Worm (Caenorhabditis elegans) whole organism, L1 larva: ENCODE measurements around the gene dmd-10.
A peak's percentile ranks its signal among the peaks of the same experiment; 100 is the strongest.

ENCODE experiments used
- C04F5.9 ChIP-seq: sonication (generic microtip); optimal IDR thresholded peaks from 2 replicates; lab custom pipeline; 2016; ENCODE audit warnings: missing genetic modification characterization, missing compliant biosample characterization
- C16A3.4 ChIP-seq: fragments of 150-350 bp; optimal IDR thresholded peaks from 2 replicates; lab custom pipeline; 2014; ENCODE audit warnings: missing biosample characterization, missing genetic modification characterization
- F16B12.6 ChIP-seq: fragments of 150-350 bp; optimal IDR thresholded peaks from 2 replicates; lab custom pipeline; 2014; ENCODE audit warnings: missing biosample characterization, missing genetic modification characterization
- aha-1 ChIP-seq: fragments of 150-350 bp; optimal IDR thresholded peaks from 2 replicates; lab custom pipeline; 2014; ENCODE audit warnings: missing biosample characterization, missing genetic modification characterization
- alr-1 ChIP-seq: fragments of 200-800 bp; sonication (Bioruptor generic); optimal IDR thresholded peaks from 2 replicates; lab custom pipeline; 2018; ENCODE audit warnings: borderline replicate concordance, mild to moderate bottlenecking, missing genetic modification characterization, missing compliant biosample characterization
- ama-1 ChIP-seq: fragments of 150-350 bp; optimal IDR thresholded peaks from 2 replicates; lab custom pipeline; 2014
- blmp-1 ChIP-seq: fragments of 150-350 bp; optimal IDR thresholded peaks from 2 replicates; lab custom pipeline; 2014; ENCODE audit warnings: missing biosample characterization, missing genetic modification characterization
- ceh-88 ChIP-seq: fragments of 200-800 bp; sonication (Bioruptor generic); IDR thresholded peaks from 2 replicates; pipeline ENCODE4 v1.3.6; 2022; ENCODE audit warnings: missing genetic modification characterization, missing compliant biosample characterization
- ceh-90 ChIP-seq: sonication (generic microtip); optimal IDR thresholded peaks from 2 replicates; lab custom pipeline; 2016; ENCODE audit warnings: missing genetic modification characterization, missing compliant biosample characterization
- ces-1 ChIP-seq: fragments of 150-350 bp; optimal IDR thresholded peaks from 2 replicates; lab custom pipeline; 2014; ENCODE audit warnings: missing biosample characterization, missing genetic modification reagents, missing genetic modification characterization
- efl-3 ChIP-seq: fragments of 200-800 bp; sonication (Bioruptor generic); optimal IDR thresholded peaks from 2 replicates; lab custom pipeline; 2018; ENCODE audit warnings: mild to moderate bottlenecking, missing genetic modification characterization, missing compliant biosample characterization
- egl-13 ChIP-seq: sonication (generic microtip); optimal IDR thresholded peaks from 2 replicates; lab custom pipeline; 2016; ENCODE audit warnings: missing genotype, missing genetic modification reagents, missing genetic modification characterization, missing compliant biosample characterization
- egl-27 ChIP-seq, 2 experiments: fragments of 150-350 bp in 1 of 2; sonication (generic microtip); optimal IDR thresholded peaks; 3 replicates each; lab custom pipeline; 2017 to 2018; ENCODE audit warnings: missing biosample characterization in 2 of 2, missing genetic modification characterization in 2 of 2, missing genetic modification reagents in 2 of 2
- elt-2 ChIP-seq: sonication (generic microtip); optimal IDR thresholded peaks from 2 replicates; lab custom pipeline; 2016; ENCODE audit warnings: missing genetic modification characterization, mild to moderate bottlenecking, inconsistent platforms, missing compliant biosample characterization, missing genetic modification reagents
- elt-3 ChIP-seq, 6 experiments: fragments of 150-350 bp in 1 of 6; sonication (generic microtip); optimal IDR thresholded peaks; 2 replicates each; lab custom pipeline; 2017 to 2018; ENCODE audit warnings: missing biosample characterization in 6 of 6, missing genetic modification characterization in 6 of 6, inconsistent platforms in 1 of 6
- fkh-10 ChIP-seq: sonication (generic microtip); optimal IDR thresholded peaks from 2 replicates; lab custom pipeline; 2017; ENCODE audit warnings: missing biosample characterization, missing genetic modification reagents, missing genetic modification characterization
- fkh-8 ChIP-seq: sonication (generic microtip); optimal IDR thresholded peaks from 2 replicates; lab custom pipeline; 2016; ENCODE audit warnings: mild to moderate bottlenecking, missing genetic modification characterization, missing compliant biosample characterization
- grh-1 ChIP-seq: fragments of 200-800 bp; sonication (Bioruptor generic); IDR thresholded peaks from 2 replicates; pipeline ENCODE4 v1.3.6; 2022; ENCODE audit warnings: missing genetic modification reagents, missing genetic modification characterization, missing compliant biosample characterization
- hlh-17 ChIP-seq: fragments of 200-800 bp; sonication (Bioruptor generic); optimal IDR thresholded peaks from 2 replicates; lab custom pipeline; 2018; ENCODE audit warnings: missing genetic modification characterization, mild to moderate bottlenecking, missing compliant biosample characterization, moderate library complexity, borderline replicate concordance
- hpl-2 ChIP-seq: fragments of 150-350 bp; optimal IDR thresholded peaks from 2 replicates; lab custom pipeline; 2014; ENCODE audit warnings: missing biosample characterization, missing genetic modification reagents, missing genetic modification characterization
- isw-1 ChIP-seq: fragments of 200-800 bp; sonication (Bioruptor generic); IDR thresholded peaks from 2 replicates; pipeline ENCODE4 v1.3.6; 2022; ENCODE audit warnings: missing genetic modification characterization, missing compliant biosample characterization
- jun-1 ChIP-seq: fragments of 150-350 bp; optimal IDR thresholded peaks from 2 replicates; lab custom pipeline; 2014; ENCODE audit warnings: missing biosample characterization, missing genetic modification reagents, missing genetic modification characterization
- lin-14 ChIP-seq: fragments of 200-800 bp; sonication (Bioruptor generic); optimal IDR thresholded peaks from 2 replicates; lab custom pipeline; 2018; ENCODE audit warnings: mild to moderate bottlenecking, missing genetic modification characterization, moderate library complexity, missing compliant biosample characterization
- lin-15B ChIP-seq: fragments of 150-350 bp; sonication (generic microtip); optimal IDR thresholded peaks from 3 replicates; lab custom pipeline; 2014; ENCODE audit warnings: missing biosample characterization, missing genetic modification characterization
- lin-35 ChIP-seq, 2 experiments: fragments of 150-350 bp; optimal IDR thresholded peaks; 2 replicates each; lab custom pipeline; 2014; ENCODE audit warnings: missing biosample characterization in 2 of 2, missing genetic modification characterization in 2 of 2, missing genetic modification reagents in 2 of 2
- lir-3 ChIP-seq: sonication (generic microtip); optimal IDR thresholded peaks from 2 replicates; lab custom pipeline; 2016; ENCODE audit warnings: mild to moderate bottlenecking, missing genetic modification characterization, moderate library complexity, missing compliant biosample characterization; ENCODE audit not compliant: poor library complexity
- mab-9 ChIP-seq: fragments of 200-800 bp; sonication (Bioruptor generic); IDR thresholded peaks from 2 replicates; pipeline ENCODE4 v1.3.6; 2022; ENCODE audit warnings: missing genetic modification reagents, missing genetic modification characterization, missing compliant biosample characterization
- mef-2 ChIP-seq: fragments of 150-350 bp; optimal IDR thresholded peaks from 2 replicates; lab custom pipeline; 2014; ENCODE audit warnings: missing biosample characterization, missing genetic modification characterization
- mep-1 ChIP-seq: fragments of 150-350 bp; optimal IDR thresholded peaks from 2 replicates; lab custom pipeline; 2014; ENCODE audit warnings: missing biosample characterization, missing genetic modification characterization
- nhr-12 ChIP-seq: sonication (generic microtip); optimal IDR thresholded peaks from 2 replicates; lab custom pipeline; 2017; ENCODE audit warnings: missing biosample characterization, missing genetic modification characterization
- nhr-28 ChIP-seq: fragments of 150-350 bp; optimal IDR thresholded peaks from 2 replicates; lab custom pipeline; 2014; ENCODE audit warnings: missing biosample characterization, missing genetic modification characterization
- nhr-47 ChIP-seq: sonication (generic microtip); optimal IDR thresholded peaks from 2 replicates; lab custom pipeline; 2016; ENCODE audit warnings: mild to moderate bottlenecking, missing genetic modification characterization, moderate library complexity, missing compliant biosample characterization
- nhr-71 ChIP-seq: sonication (generic microtip); optimal IDR thresholded peaks from 2 replicates; lab custom pipeline; 2016; ENCODE audit warnings: mild to moderate bottlenecking, missing genetic modification characterization, moderate library complexity, missing compliant biosample characterization
- nhr-77 ChIP-seq: fragments of 150-350 bp; optimal IDR thresholded peaks from 2 replicates; lab custom pipeline; 2014; ENCODE audit warnings: missing biosample characterization, missing genetic modification characterization
- nhr-84 ChIP-seq: sonication (generic microtip); optimal IDR thresholded peaks from 2 replicates; lab custom pipeline; 2017; ENCODE audit warnings: missing biosample characterization, missing genetic modification characterization
- nhr-90 ChIP-seq: sonication (generic microtip); optimal IDR thresholded peaks from 2 replicates; lab custom pipeline; 2016; ENCODE audit warnings: mild to moderate bottlenecking, missing genetic modification characterization, missing compliant biosample characterization; ENCODE audit not compliant: poor library complexity
- pag-3 ChIP-seq: sonication (generic microtip); optimal IDR thresholded peaks from 2 replicates; lab custom pipeline; 2017; ENCODE audit warnings: missing genetic modification characterization, mild to moderate bottlenecking, missing compliant biosample characterization, antibody characterized with exemption, borderline replicate concordance; ENCODE audit not compliant: insufficient read depth
- pax-3 ChIP-seq: fragments of 200-800 bp; sonication (Bioruptor generic); optimal IDR thresholded peaks from 2 replicates; lab custom pipeline; 2018; ENCODE audit warnings: mild to moderate bottlenecking, missing genetic modification characterization, moderate library complexity, missing compliant biosample characterization
- pqm-1 ChIP-seq: sonication (generic microtip); optimal IDR thresholded peaks from 3 replicates; lab custom pipeline; 2017; ENCODE audit warnings: missing biosample characterization, missing genetic modification characterization
- skn-1 ChIP-seq: fragments of 150-350 bp; optimal IDR thresholded peaks from 2 replicates; lab custom pipeline; 2014; ENCODE audit warnings: missing biosample characterization, missing genetic modification characterization
- snu-23 ChIP-seq: sonication (generic microtip); optimal IDR thresholded peaks from 2 replicates; lab custom pipeline; 2016; ENCODE audit warnings: missing genetic modification characterization, missing compliant biosample characterization
- sptf-1 ChIP-seq: fragments of 150-350 bp; optimal IDR thresholded peaks from 2 replicates; lab custom pipeline; 2014; ENCODE audit warnings: missing biosample characterization, missing genetic modification characterization
- sup-37 ChIP-seq: fragments of 200-800 bp; sonication (Bioruptor generic); optimal IDR thresholded peaks from 2 replicates; lab custom pipeline; 2018; ENCODE audit warnings: mild to moderate bottlenecking, missing genetic modification characterization, missing compliant biosample characterization
- swsn-7 ChIP-seq: sonication (generic microtip); optimal IDR thresholded peaks from 2 replicates; lab custom pipeline; 2016; ENCODE audit warnings: missing genetic modification characterization, missing compliant biosample characterization
- unc-130 ChIP-seq: fragments of 150-350 bp; optimal IDR thresholded peaks from 2 replicates; lab custom pipeline; 2017; ENCODE audit warnings: missing biosample characterization, missing genetic modification characterization, inconsistent platforms
- unc-30 ChIP-seq: sonication (generic microtip); optimal IDR thresholded peaks from 2 replicates; lab custom pipeline; 2017; ENCODE audit warnings: missing biosample characterization, missing genetic modification characterization
- unc-86 ChIP-seq: sonication (generic microtip); optimal IDR thresholded peaks from 2 replicates; lab custom pipeline; 2016; ENCODE audit warnings: missing genetic modification characterization, missing compliant biosample characterization
- vab-15 ChIP-seq: sonication (generic microtip); optimal IDR thresholded peaks from 2 replicates; lab custom pipeline; 2017; ENCODE audit warnings: missing genotype, mild to moderate bottlenecking, missing genetic modification characterization, missing compliant biosample characterization
- zag-1 ChIP-seq: fragments of 150-350 bp; optimal IDR thresholded peaks from 2 replicates; lab custom pipeline; 2014; ENCODE audit warnings: missing biosample characterization, missing genetic modification characterization
- zip-4 ChIP-seq: fragments of 200-800 bp; sonication (Bioruptor generic); optimal IDR thresholded peaks from 2 replicates; lab custom pipeline; 2018; ENCODE audit warnings: mild to moderate bottlenecking, missing genetic modification characterization, moderate library complexity, missing compliant biosample characterization
- ztf-11 ChIP-seq, 2 experiments: sonication (generic microtip); optimal IDR thresholded peaks; 2 replicates each; lab custom pipeline; 2016 to 2017; ENCODE audit warnings: missing genetic modification characterization in 2 of 2, missing biosample characterization in 1 of 2, missing compliant biosample characterization in 1 of 2
- ztf-4 ChIP-seq: fragments of 150-350 bp; optimal IDR thresholded peaks from 2 replicates; lab custom pipeline; 2014; ENCODE audit warnings: missing biosample characterization, missing genetic modification characterization

dmd-10 gene

DNA sequence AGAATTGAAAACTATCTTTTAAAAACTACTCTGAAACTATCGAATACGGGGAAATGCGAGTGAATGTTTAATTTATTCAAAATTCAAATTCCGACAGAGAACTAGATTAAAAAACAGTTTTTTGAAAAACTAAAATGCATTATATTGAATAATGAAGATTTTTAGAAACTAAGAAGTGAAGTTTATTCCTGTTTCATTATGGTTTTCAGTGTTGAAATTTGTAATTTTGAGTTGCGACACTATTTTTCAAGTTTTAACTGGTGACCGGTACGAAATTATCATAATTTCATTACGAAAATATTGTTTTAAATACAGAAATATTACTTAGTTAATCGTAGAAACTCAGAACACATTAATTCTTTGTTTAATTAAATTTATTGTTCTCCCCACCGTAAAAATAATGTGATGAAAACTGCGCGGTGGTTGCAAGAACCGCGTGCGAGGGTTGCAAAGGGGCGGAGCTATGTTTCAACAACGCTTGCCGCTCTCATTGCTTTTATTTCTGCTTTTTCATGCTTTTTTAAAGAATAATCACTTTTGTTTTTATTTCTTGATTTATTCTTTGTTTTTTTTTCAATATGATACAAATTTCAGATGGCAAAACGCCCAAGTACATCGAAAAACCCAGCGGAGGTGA lies 60.2 kb downstream of the dmd-10 start, which contains the start of gene him-17 (continued):
- TF ChIP-seq snu-23 (GFP tag; lab: Kevin White, UChicago), result peak; percentile 47
- no peak for TF ChIP-seq unc-30 (tag; lab: Kevin White, UChicago)
- TF ChIP-seq alr-1 (tag; lab: Kevin White, UChicago), result no peak
- peak; percentile 36 for TF ChIP-seq elt-2
- peak; percentile 27 for TF ChIP-seq unc-86 (tag; lab: Kevin White, UChicago)
- TF ChIP-seq hpl-2 (GFP tag; lab: Kevin White, UChicago), result no peak
- peak; percentile 19 for TF ChIP-seq jun-1 (tag; lab: Kevin White, UChicago)
- peak; percentile 70 for TF ChIP-seq nhr-71
- no peak for TF ChIP-seq efl-3
- no peak for TF ChIP-seq lir-3 (tag; lab: Kevin White, UChicago)
- peak; percentile 24 for TF ChIP-seq pax-3 (tag; lab: Kevin White, UChicago)
- no peak for TF ChIP-seq hlh-17
- TF ChIP-seq C04F5.9 (tag; lab: Kevin White, UChicago), result no peak
- TF ChIP-seq lin-14 (GFP tag; lab: Kevin White, UChicago), result no peak
- no peak for TF ChIP-seq F16B12.6 (tag; lab: Kevin White, UChicago)
- no peak for TF ChIP-seq nhr-84
- no peak for TF ChIP-seq nhr-77 (tag; lab: Kevin White, UChicago)
- TF ChIP-seq nhr-90 (tag; lab: Kevin White, UChicago), result peak; percentile 48
- TF ChIP-seq isw-1 (GFP tag; lab: Robert Waterston, UW), result peak; percentile 6; the same call in 1 of the 2 replicates
- TF ChIP-seq elt-3 (tag; optimal IDR thresholded peaks at IDR 0.05; lab: Kevin White, UChicago), result peak in 1 of 6 experiments; percentile 51
- TF ChIP-seq ztf-11 (tag; optimal IDR thresholded peaks at IDR 0.05; lab: Kevin White, UChicago), result peak in 1 of 2 experiments; percentile 42
- no peak for TF ChIP-seq sptf-1 (tag; lab: Kevin White, UChicago)
- no peak for TF ChIP-seq aha-1 (tag; lab: Kevin White, UChicago)
- TF ChIP-seq zag-1, result no peak
- TF ChIP-seq pqm-1 (tag; lab: Kevin White, UChicago), result no peak
- TF ChIP-seq C16A3.4 (tag; lab: Kevin White, UChicago), result peak; percentile 50
- TF ChIP-seq ces-1 (GFP tag; lab: Kevin White, UChicago), result no peak
- TF ChIP-seq mep-1, result no peak
- TF ChIP-seq fkh-8 (tag; lab: Kevin White, UChicago), result no peak
- TF ChIP-seq mef-2 (tag; lab: Kevin White, UChicago), result no peak
- TF ChIP-seq lin-15B (tag; lab: Kevin White, UChicago), result no peak
- TF ChIP-seq ceh-88, result no peak
- no peak for TF ChIP-seq ceh-90 (tag; lab: Kevin White, UChicago)
- no peak for TF ChIP-seq sup-37 (GFP tag; lab: Kevin White, UChicago)
- peak; percentile 23 for TF ChIP-seq egl-13 (tag; lab: Kevin White, UChicago)
- no peak for TF ChIP-seq mab-9 (GFP tag; lab: Robert Waterston, UW)
- TF ChIP-seq pag-3 (tag; lab: Kevin White, UChicago), result no peak
- TF ChIP-seq nhr-47 (tag; lab: Kevin White, UChicago), result peak; percentile 59
- TF ChIP-seq ama-1 (lab: Kevin White, UChicago), result no peak
- TF ChIP-seq vab-15, result no peak
- TF ChIP-seq skn-1 (tag; lab: Kevin White, UChicago), result peak; percentile 55
- TF ChIP-seq blmp-1 (tag; lab: Kevin White, UChicago), result peak; percentile 52
- peak; percentile 72 for TF ChIP-seq unc-130 (tag; lab: Kevin White, UChicago)
- no peak for TF ChIP-seq nhr-12 (tag; lab: Kevin White, UChicago)
- no peak for TF ChIP-seq nhr-28 (tag; lab: Kevin White, UChicago)
- no peak for TF ChIP-seq zip-4 (GFP tag; lab: Kevin White, UChicago)
- TF ChIP-seq fkh-10 (GFP tag; lab: Kevin White, UChicago), result no peak
- peak; percentile 9 to 28 for TF ChIP-seq lin-35 (GFP tag; optimal IDR thresholded peaks at IDR 0.05; lab: Kevin White, UChicago)
- no peak for TF ChIP-seq egl-27 (tag; optimal IDR thresholded peaks at IDR 0.05; lab: Kevin White, UChicago)
- TF ChIP-seq grh-1 (GFP tag; lab: Robert Waterston, UW), result no peak
- no peak for TF ChIP-seq ztf-4
- TF ChIP-seq swsn-7 (tag; lab: Kevin White, UChicago), result peak; percentile 70
